Worm (Caenorhabditis elegans) whole organism, L3 larva: ENCODE results near the gene srt-68.

Experiments used
- R02D3.7 ChIP-seq: fragments of 150-350 bp; optimal IDR thresholded peaks from 2 replicates; lab custom pipeline; 2014; ENCODE audit warnings: missing biosample characterization, missing genetic modification characterization
- fkh-10 ChIP-seq: sonication (generic microtip); optimal IDR thresholded peaks from 2 replicates; lab custom pipeline; 2017; ENCODE audit warnings: missing biosample characterization, missing genetic modification reagents, missing genetic modification characterization
- lsy-12 ChIP-seq: sonication (generic microtip); optimal IDR thresholded peaks from 2 replicates; lab custom pipeline; 2016; ENCODE audit warnings: mild to moderate bottlenecking, missing genetic modification characterization, missing compliant biosample characterization
- mdl-1 ChIP-seq: fragments of 150-350 bp; optimal IDR thresholded peaks from 2 replicates; lab custom pipeline; 2014; ENCODE audit warnings: missing biosample characterization, missing genetic modification characterization
- nhr-11 ChIP-seq: fragments of 150-350 bp; optimal IDR thresholded peaks from 2 replicates; lab custom pipeline; 2014; ENCODE audit warnings: missing biosample characterization, missing genetic modification characterization

DNA sequence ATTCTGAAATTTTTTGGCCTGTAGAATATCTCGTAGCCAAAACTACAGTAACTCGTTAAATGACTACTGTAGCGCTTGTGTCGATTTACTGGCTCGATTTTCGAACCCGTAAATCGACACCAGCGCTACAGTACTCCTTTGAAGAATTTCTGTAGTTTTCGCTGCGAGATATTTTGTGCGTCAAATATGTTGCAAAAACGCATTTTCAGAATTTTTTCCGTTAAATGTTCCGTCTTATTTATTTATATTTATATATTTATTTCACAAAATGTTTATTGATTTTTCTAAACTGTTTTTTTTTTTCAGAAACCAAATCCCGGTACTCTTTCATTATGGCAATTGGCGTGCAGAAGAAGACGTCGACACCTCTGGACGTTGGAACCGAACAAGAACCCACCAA is 21.9 kb upstream of the srt-68 start, which contains the start of gene natc-2:
- TF ChIP-seq nhr-11 (tag; lab: Kevin White, UChicago) (no peak), mdl-1 (no peak), R02D3.7 (tag; lab: Kevin White, UChicago) (no peak), fkh-10 (no peak), lsy-12 (tag; lab: Kevin White, UChicago) (no peak)
